Worm (Caenorhabditis elegans) whole organism, early embryonic: ENCODE measurements around the gene Y17D7C.6.

ENCODE experiments used
- B0310.2 ChIP-seq: sonication (generic microtip); optimal IDR thresholded peaks from 2 replicates; lab custom pipeline; 2016; ENCODE audit warnings: mild to moderate bottlenecking, missing genetic modification characterization, missing compliant biosample characterization
- F13C5.2 ChIP-seq: sonication (generic microtip); optimal IDR thresholded peaks from 2 replicates; lab custom pipeline; 2017; ENCODE audit warnings: mild to moderate bottlenecking, missing genetic modification characterization, inconsistent platforms, missing compliant biosample characterization
- aly-1 ChIP-seq: sonication (generic microtip); optimal IDR thresholded peaks from 2 replicates; lab custom pipeline; 2016; ENCODE audit warnings: missing genetic modification characterization, missing compliant biosample characterization
- ama-1 ChIP-seq: fragments of 150-350 bp; optimal IDR thresholded peaks from 2 replicates; lab custom pipeline; 2014
- ceh-13 ChIP-seq: fragments of 200-800 bp; sonication (Bioruptor generic); optimal IDR thresholded peaks from 2 replicates; lab custom pipeline; 2018; ENCODE audit warnings: mild to moderate bottlenecking, missing genetic modification characterization, missing compliant biosample characterization
- ceh-36 ChIP-seq: sonication (generic microtip); optimal IDR thresholded peaks from 2 replicates; lab custom pipeline; 2016; ENCODE audit warnings: missing genetic modification characterization, inconsistent platforms, missing compliant biosample characterization
- ets-7 ChIP-seq: sonication (generic microtip); optimal IDR thresholded peaks from 2 replicates; lab custom pipeline; 2016; ENCODE audit warnings: missing genotype, missing genetic modification characterization, missing compliant biosample characterization
- flt-1 ChIP-seq: fragments of 200-800 bp; sonication (Bioruptor generic); IDR thresholded peaks from 2 replicates; pipeline ENCODE4 v1.3.6; 2022; ENCODE audit warnings: missing genetic modification characterization, missing compliant biosample characterization
- hmbx-1 ChIP-seq: sonication (generic microtip); optimal IDR thresholded peaks from 2 replicates; lab custom pipeline; 2016; ENCODE audit warnings: mild to moderate bottlenecking, missing genetic modification characterization, missing compliant biosample characterization
- hmg-4 ChIP-seq: fragments of 200-800 bp; sonication (Bioruptor generic); optimal IDR thresholded peaks from 2 replicates; lab custom pipeline; 2018; ENCODE audit warnings: mild to moderate bottlenecking, missing genetic modification characterization, missing compliant biosample characterization
- hnd-1 ChIP-seq: sonication (generic microtip); optimal IDR thresholded peaks from 2 replicates; lab custom pipeline; 2016; ENCODE audit warnings: missing genetic modification characterization, missing compliant biosample characterization
- pes-1 ChIP-seq: fragments of 200-800 bp; sonication (Bioruptor generic); IDR thresholded peaks from 2 replicates; pipeline ENCODE4 v1.3.6; 2022; ENCODE audit warnings: missing genetic modification reagents, missing genetic modification characterization, missing compliant biosample characterization
- scrt-1 ChIP-seq: fragments of 200-800 bp; sonication (Bioruptor generic); IDR thresholded peaks from 2 replicates; pipeline ENCODE4 v1.3.6; 2022; ENCODE audit warnings: missing genetic modification characterization, missing compliant biosample characterization
- sea-1 ChIP-seq: fragments of 200-800 bp; sonication (Bioruptor generic); conservative IDR thresholded peaks from 2 replicates; pipeline ENCODE4 v1.3.6; 2022; ENCODE audit warnings: missing genetic modification characterization, missing compliant biosample characterization
- tbx-11 ChIP-seq: fragments of 200-800 bp; sonication (Bioruptor generic); IDR thresholded peaks from 2 replicates; pipeline ENCODE4 v1.3.6; 2022; ENCODE audit warnings: missing genetic modification characterization, missing compliant biosample characterization
- tbx-37 ChIP-seq: fragments of 200-800 bp; sonication (Bioruptor generic); conservative IDR thresholded peaks from 2 replicates; pipeline ENCODE4 v1.3.6; 2022; ENCODE audit warnings: missing genetic modification reagents, missing genetic modification characterization, missing compliant biosample characterization
- tra-4 ChIP-seq: sonication (generic microtip); optimal IDR thresholded peaks from 2 replicates; lab custom pipeline; 2017; ENCODE audit warnings: missing genetic modification characterization, missing compliant biosample characterization

The Y17D7C.6 gene

DNA sequence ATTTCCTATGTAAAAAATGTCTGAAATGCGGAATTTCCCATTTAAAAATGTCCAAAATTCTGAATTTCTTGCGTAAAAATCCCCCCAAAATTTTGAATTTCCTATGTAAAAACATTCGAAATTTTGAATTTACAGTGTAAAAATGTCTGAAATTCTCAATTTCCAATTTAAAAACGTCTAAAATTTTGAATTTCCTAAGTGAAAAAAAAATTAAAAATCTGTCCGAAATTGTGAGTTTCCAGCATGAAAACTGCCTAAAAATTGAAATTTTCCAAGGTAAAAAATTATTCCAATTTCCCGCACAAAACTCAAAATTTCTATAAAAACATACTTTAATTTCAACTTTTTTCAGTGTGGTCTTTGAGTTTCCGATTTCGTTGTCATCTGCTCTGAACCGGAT, 12.3 kb downstream of the Y17D7C.6 start:
- TF ChIP-seq hmbx-1 (tag; lab: Kevin White, UChicago): no peak
- TF ChIP-seq tra-4 (tag; lab: Kevin White, UChicago): no peak
- TF ChIP-seq sea-1 (GFP tag; lab: Robert Waterston, UW): no peak
- TF ChIP-seq hmg-4: no peak
- TF ChIP-seq ceh-13 (GFP tag; lab: Kevin White, UChicago): no peak
- no peak for TF ChIP-seq hnd-1
- no peak for TF ChIP-seq ets-7 (tag; lab: Kevin White, UChicago)

ce11 chrV:18722510-18723299, 13.1 kb downstream of the Y17D7C.6 start:
- TF ChIP-seq hnd-1: no peak
- no peak for TF ChIP-seq aly-1 (tag; lab: Kevin White, UChicago)
- no peak for TF ChIP-seq tra-4 (tag; lab: Kevin White, UChicago)
- TF ChIP-seq sea-1 (GFP tag; lab: Robert Waterston, UW): no peak
- no peak for TF ChIP-seq B0310.2 (tag; lab: Kevin White, UChicago)
- TF ChIP-seq ceh-36 (tag; lab: Kevin White, UChicago): peak; percentile 57
- no peak for TF ChIP-seq tbx-11 (GFP tag; lab: Robert Waterston, UW)
- TF ChIP-seq pes-1 (GFP tag; lab: Robert Waterston, UW): no peak
- peak; percentile 52 for TF ChIP-seq flt-1 (GFP tag; lab: Robert Waterston, UW)
- TF ChIP-seq ets-7 (tag; lab: Kevin White, UChicago): no peak

ce11 chrV:18723604-18724003, 14.0 kb downstream of the Y17D7C.6 start:
- no peak for TF ChIP-seq F13C5.2 (tag; lab: Kevin White, UChicago)
- TF ChIP-seq ama-1 (lab: Kevin White, UChicago): no peak
- peak; percentile 45 for TF ChIP-seq hnd-1
- TF ChIP-seq tbx-11 (GFP tag; lab: Robert Waterston, UW): 0 out of 2 replicates have a peak, but pooled peaks have one; percentile 58
- TF ChIP-seq hmg-4: peak; percentile 23
- TF ChIP-seq ceh-13 (GFP tag; lab: Kevin White, UChicago): peak; percentile 72
- peak; percentile 68; the same call in 1 of the 2 replicates for TF ChIP-seq flt-1 (GFP tag; lab: Robert Waterston, UW)

DNA sequence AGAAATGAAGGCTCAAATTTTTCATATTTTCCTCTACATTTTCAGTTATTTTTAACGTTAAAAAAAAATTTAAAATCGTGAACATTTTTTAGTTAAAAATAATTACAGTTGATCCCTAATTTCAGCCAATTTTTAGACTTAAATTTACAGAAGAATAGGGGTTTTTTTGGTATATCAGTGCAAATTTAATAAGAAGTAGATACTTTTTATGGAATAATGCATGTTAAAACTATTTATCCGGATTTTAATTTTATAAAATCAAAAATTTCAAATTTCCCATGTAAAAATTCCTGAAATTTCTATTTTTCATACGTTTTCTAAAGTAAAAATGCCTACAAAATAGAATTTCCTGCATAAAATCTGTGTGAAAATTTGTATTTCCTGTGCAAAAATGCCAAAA, 14.5 kb downstream of the Y17D7C.6 start:
- TF ChIP-seq scrt-1 (GFP tag; lab: Robert Waterston, UW): no peak
- no peak for TF ChIP-seq ceh-13 (GFP tag; lab: Kevin White, UChicago)
- TF ChIP-seq hmbx-1 (tag; lab: Kevin White, UChicago): no peak

ce11 chrV:18724810-18725209, 15.2 kb downstream of the Y17D7C.6 start:
- TF ChIP-seq sea-1 (GFP tag; lab: Robert Waterston, UW) (0 out of 2 replicates have a peak, but pooled peaks have one; percentile 46), tbx-11 (GFP tag; lab: Robert Waterston, UW) (peak; percentile 41; the same call in 1 of the 2 replicates)

ce11 chrV:18725858-18726257, 16.2 kb downstream of the Y17D7C.6 start:
- TF ChIP-seq ceh-36 (tag; lab: Kevin White, UChicago): no peak
- TF ChIP-seq ets-7 (tag; lab: Kevin White, UChicago): no peak
- TF ChIP-seq ceh-13 (GFP tag; lab: Kevin White, UChicago): no peak
- TF ChIP-seq ama-1 (lab: Kevin White, UChicago): no peak
- no peak for TF ChIP-seq hmbx-1 (tag; lab: Kevin White, UChicago)
- TF ChIP-seq flt-1 (GFP tag; lab: Robert Waterston, UW): no peak
- no peak for TF ChIP-seq hnd-1
- no peak for TF ChIP-seq hmg-4
- no peak for TF ChIP-seq tbx-11 (GFP tag; lab: Robert Waterston, UW)
- TF ChIP-seq F13C5.2 (tag; lab: Kevin White, UChicago): no peak
- no peak for TF ChIP-seq scrt-1 (GFP tag; lab: Robert Waterston, UW)
- no peak for TF ChIP-seq sea-1 (GFP tag; lab: Robert Waterston, UW)
- TF ChIP-seq aly-1 (tag; lab: Kevin White, UChicago): no peak
- no peak for TF ChIP-seq tbx-37 (GFP tag; lab: Robert Waterston, UW)
- no peak for TF ChIP-seq B0310.2 (tag; lab: Kevin White, UChicago)
- no peak for TF ChIP-seq pes-1 (GFP tag; lab: Robert Waterston, UW)
- TF ChIP-seq tra-4 (tag; lab: Kevin White, UChicago): no peak

DNA sequence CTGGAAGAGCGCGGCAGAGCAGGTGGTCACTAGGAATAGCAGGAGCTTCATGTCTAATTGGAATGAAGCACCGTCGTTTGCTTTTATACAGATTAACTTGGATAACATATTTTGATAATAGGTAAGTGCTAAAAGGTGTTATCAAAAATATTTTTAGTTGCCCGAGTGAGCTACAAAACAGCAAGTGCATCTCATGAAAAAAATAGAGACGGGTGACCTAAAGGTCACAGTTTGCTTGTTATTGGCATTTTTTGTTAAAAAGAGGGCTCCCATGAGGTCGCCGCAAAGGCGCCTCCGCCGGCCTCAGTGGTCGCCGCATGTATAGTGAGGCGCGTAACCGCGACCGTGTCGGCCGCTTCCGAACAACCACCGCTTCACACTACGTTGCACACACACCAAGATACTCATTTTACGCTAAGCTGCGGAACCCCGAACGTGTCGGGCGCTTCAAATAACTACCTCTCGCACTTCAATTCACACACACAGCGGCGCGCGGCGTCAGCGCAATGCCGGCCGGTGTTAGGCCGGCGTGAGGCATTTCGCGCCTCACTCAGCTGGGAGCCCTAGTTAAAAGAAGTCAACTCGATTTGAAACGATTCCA, 19.8 kb downstream of the Y17D7C.6 start, which contains the start of gene asp-19:
TSS of gene asp-19 (minus strand) at position 51 of the 601 bp plus-strand sequence.
- TF ChIP-seq aly-1 (tag; lab: Kevin White, UChicago): no peak
- TF ChIP-seq tbx-11 (GFP tag; lab: Robert Waterston, UW): no peak
- no peak for TF ChIP-seq ama-1 (lab: Kevin White, UChicago)

ce11 chrV:18731579-18732041, 22.0 kb downstream of the Y17D7C.6 start, which contains the start of the genes asp-18 and scl-19:
Gene asp-18 (minus strand): TSS chrV:18731679.
Gene scl-19 (plus strand): TSS chrV:18731991.
- TF ChIP-seq aly-1 (tag; lab: Kevin White, UChicago) (no peak), ceh-13 (GFP tag; lab: Kevin White, UChicago) (no peak), hmg-4 (no peak), sea-1 (GFP tag; lab: Robert Waterston, UW) (no peak)
